Worm (Caenorhabditis elegans) whole organism, L4 larva: Measurements from ENCODE around the gene crn-5.

ENCODE experiments used
- D1046.2 ChIP-seq: fragments of 200-800 bp; sonication (Bioruptor generic); IDR thresholded peaks from 2 replicates; pipeline ENCODE4 v1.3.6; 2022; ENCODE audit warnings: missing genetic modification characterization, missing compliant biosample characterization
- F26F4.8 ChIP-seq: fragments of 200-800 bp; sonication (Bioruptor generic); conservative IDR thresholded peaks from 2 replicates; pipeline ENCODE4 v1.3.6; 2022; ENCODE audit warnings: missing genetic modification characterization, missing compliant biosample characterization
- attf-4 ChIP-seq: sonication (generic microtip); optimal IDR thresholded peaks from 3 replicates; lab custom pipeline; 2017; ENCODE audit warnings: missing biosample characterization, missing genetic modification characterization
- ceh-44 ChIP-seq: fragments of 200-800 bp; sonication (Bioruptor generic); IDR thresholded peaks from 2 replicates; pipeline ENCODE4 v1.3.6; 2022; ENCODE audit warnings: missing genetic modification reagents, missing genetic modification characterization, missing compliant biosample characterization
- ces-1 ChIP-seq: fragments of 150-350 bp; sonication (generic microtip); optimal IDR thresholded peaks from 4 replicates; lab custom pipeline; 2014; ENCODE audit warnings: missing biosample characterization, missing genetic modification reagents, missing genetic modification characterization
- cey-2 ChIP-seq: sonication (generic microtip); optimal IDR thresholded peaks from 3 replicates; lab custom pipeline; 2017; ENCODE audit warnings: missing genetic modification characterization, mild to moderate bottlenecking, missing compliant biosample characterization, antibody characterized with exemption, borderline replicate concordance; ENCODE audit not compliant: insufficient read depth
- daf-12 ChIP-seq: fragments of 150-350 bp; optimal IDR thresholded peaks from 2 replicates; lab custom pipeline; 2014; ENCODE audit warnings: missing biosample characterization, missing genetic modification reagents, missing genetic modification characterization
- daf-16 ChIP-seq, 3 experiments: sonication (generic microtip); optimal IDR thresholded peaks; 2 replicates each; lab custom pipeline; 2016 to 2017; ENCODE audit warnings: missing genetic modification characterization in 3 of 3, missing genetic modification reagents in 3 of 3, mild to moderate bottlenecking in 2 of 3, missing compliant biosample characterization in 2 of 3, missing biosample characterization in 1 of 3, moderate library complexity in 1 of 3
- duxl-1 ChIP-seq: sonication (generic microtip); optimal IDR thresholded peaks from 2 replicates; lab custom pipeline; 2016; ENCODE audit warnings: mild to moderate bottlenecking, missing genetic modification characterization, moderate library complexity, missing compliant biosample characterization; ENCODE audit not compliant: poor library complexity
- hlh-30 ChIP-seq: sonication (generic microtip); optimal IDR thresholded peaks from 2 replicates; lab custom pipeline; 2017; ENCODE audit warnings: antibody characterized with exemption, mild to moderate bottlenecking, missing genetic modification characterization, missing compliant biosample characterization; ENCODE audit not compliant: insufficient read depth
- lim-7 ChIP-seq: fragments of 200-800 bp; sonication (Bioruptor generic); IDR thresholded peaks from 2 replicates; pipeline ENCODE4 v1.3.6; 2022; ENCODE audit warnings: missing genetic modification characterization, missing compliant biosample characterization
- lin-38 ChIP-seq: fragments of 200-800 bp; sonication (Bioruptor generic); IDR thresholded peaks from 2 replicates; pipeline ENCODE4 v1.3.6; 2022; ENCODE audit warnings: missing genetic modification reagents, missing genetic modification characterization, missing compliant biosample characterization
- madf-5 ChIP-seq, 2 experiments: fragments of 200-800 bp; sonication (Bioruptor generic); IDR thresholded peaks; 2 replicates each; pipeline ENCODE4 v1.3.6; 2022; ENCODE audit warnings: missing compliant biosample characterization in 2 of 2, missing genetic modification characterization in 2 of 2
- nhr-48 ChIP-seq: sonication (generic microtip); optimal IDR thresholded peaks from 2 replicates; lab custom pipeline; 2016; ENCODE audit warnings: mild to moderate bottlenecking, missing genetic modification characterization, missing compliant biosample characterization
- pqm-1 ChIP-seq: sonication (generic microtip); optimal IDR thresholded peaks from 2 replicates; lab custom pipeline; 2017; ENCODE audit warnings: missing biosample characterization, missing genetic modification characterization
- rbr-2 ChIP-seq: sonication (generic microtip); optimal IDR thresholded peaks from 2 replicates; lab custom pipeline; 2016; ENCODE audit warnings: missing genotype, missing genetic modification characterization, missing compliant biosample characterization
- set-16 ChIP-seq: fragments of 200-800 bp; sonication (Bioruptor generic); IDR thresholded peaks from 2 replicates; pipeline ENCODE4 v1.3.6; 2022; ENCODE audit warnings: missing genetic modification reagents, missing genetic modification characterization, missing compliant biosample characterization
- snpc-1.2 ChIP-seq: fragments of 200-800 bp; sonication (Bioruptor generic); IDR thresholded peaks from 2 replicates; pipeline ENCODE4 v1.3.6; 2022; ENCODE audit warnings: missing genetic modification reagents, missing genetic modification characterization, missing compliant biosample characterization
- unc-62 ChIP-seq, 3 experiments: fragments of 150-350 bp in 1 of 3; sonication (generic microtip); optimal IDR thresholded peaks in 2 of 3; peaks in 1 of 3; 1 replicate in 1 of 3; 2 replicates in 2 of 3; lab custom pipeline; 2014 to 2017; ENCODE audit warnings: missing biosample characterization in 3 of 3, missing genetic modification characterization in 3 of 3, missing genetic modification reagents in 3 of 3, missing genotype in 1 of 3
- zag-1 ChIP-seq: fragments of 150-350 bp; optimal IDR thresholded peaks from 2 replicates; lab custom pipeline; 2014; ENCODE audit warnings: missing biosample characterization, missing genetic modification characterization
- zfp-3 ChIP-seq: fragments of 200-800 bp; sonication (Bioruptor generic); conservative IDR thresholded peaks from 2 replicates; pipeline ENCODE4 v1.3.6; 2022; ENCODE audit warnings: missing genetic modification reagents, missing genetic modification characterization, missing compliant biosample characterization
- zip-11 ChIP-seq: fragments of 200-800 bp; sonication (Bioruptor generic); IDR thresholded peaks from 2 replicates; pipeline ENCODE4 v1.3.6; 2022; ENCODE audit warnings: missing genetic modification characterization, missing compliant biosample characterization

The crn-5 gene

ce11 chrII:10627086-10627485, 34.5 kb downstream of the crn-5 start (continued):
- TF ChIP-seq cey-2 (tag; lab: Kevin White, UChicago) (no peak), zfp-3 (GFP tag; lab: Robert Waterston, UW) (no peak), F26F4.8 (GFP tag; lab: Robert Waterston, UW) (no peak), lin-38 (GFP tag; lab: Robert Waterston, UW) (no peak), duxl-1 (no peak), D1046.2 (GFP tag; lab: Robert Waterston, UW) (no peak), unc-62 (GFP tag; optimal IDR thresholded peaks at IDR 0.05 in 1 of 2; lab: Kevin White, UChicago) (no peak), unc-62 (tag; optimal IDR thresholded peaks at IDR 0.05; lab: Kevin White, UChicago) (no peak), nhr-48 (tag; lab: Kevin White, UChicago) (no peak), rbr-2 (tag; lab: Kevin White, UChicago) (no peak), ceh-44 (GFP tag; lab: Robert Waterston, UW) (no peak)

DNA sequence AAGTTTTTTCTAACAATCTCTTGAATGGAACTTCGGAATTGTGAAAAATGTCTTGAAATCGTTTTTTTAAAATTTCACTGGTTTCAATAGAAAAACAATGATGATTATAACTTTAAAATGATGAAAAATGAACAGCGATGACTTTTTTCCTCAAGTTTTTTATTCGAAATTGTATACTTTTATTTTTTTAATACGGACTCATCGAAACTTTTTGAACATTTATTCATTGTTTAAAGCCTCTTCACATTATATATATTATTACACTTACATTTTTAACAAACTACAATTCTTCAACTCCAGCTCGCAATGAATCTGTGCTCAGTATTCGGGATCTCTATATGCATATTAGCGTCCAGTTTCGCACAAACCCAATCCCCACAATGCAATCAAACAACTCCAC, 35.4 kb downstream of the crn-5 start, which contains the start of gene M28.8:
Gene M28.8, plus strand, starts transcription at position 301 of the 400 bp plus-strand sequence.
- TF ChIP-seq ces-1 (GFP tag; lab: Kevin White, UChicago) = no peak
- TF ChIP-seq daf-16 (GFP tag; optimal IDR thresholded peaks at IDR 0.05; lab: Kevin White, UChicago) = no peak
- no peak for TF ChIP-seq daf-16 (tag; optimal IDR thresholded peaks at IDR 0.05; lab: Kevin White, UChicago)
- TF ChIP-seq attf-4 (tag; lab: Kevin White, UChicago) = no peak
- TF ChIP-seq madf-5 (GFP tag; IDR thresholded peaks at IDR 0.05; lab: Robert Waterston, UW) = no peak
- no peak for TF ChIP-seq zag-1 (tag; lab: Kevin White, UChicago)
- no peak for TF ChIP-seq hlh-30 (tag; lab: Kevin White, UChicago)
- TF ChIP-seq daf-12 (tag; lab: Kevin White, UChicago) = no peak
- TF ChIP-seq, all 104 proteins: peak for 0

DNA sequence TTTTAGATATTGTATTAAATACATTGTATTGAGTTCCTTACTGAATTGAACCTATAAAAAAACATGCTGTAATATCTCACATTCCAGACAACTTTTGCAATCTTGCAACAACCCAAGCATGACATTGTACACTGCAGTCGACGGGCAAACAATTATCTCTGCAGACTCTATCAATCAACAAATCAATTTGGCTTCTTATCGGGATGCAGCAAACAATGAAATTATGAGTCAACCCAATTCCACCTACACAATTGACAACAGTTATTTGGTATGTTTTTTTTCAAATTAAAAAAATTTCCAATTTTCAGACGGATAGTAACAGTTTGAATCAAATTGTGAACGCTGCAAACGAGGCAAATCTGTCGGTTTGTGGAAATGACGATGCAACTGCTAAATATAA, 38.4 kb downstream of the crn-5 start:
- TF ChIP-seq lim-7 (no peak), snpc-1.2 (no peak), pqm-1 (tag; lab: Kevin White, UChicago) (peak; percentile 63)

ce11 chrII:10637681-10638080, 45.1 kb downstream of the crn-5 start:
- TF ChIP-seq set-16 = peak; percentile 80; the same call in 1 of the 2 replicates

- no peak for TF ChIP-seq zip-11 (GFP tag; lab: Robert Waterston, UW)
- TF ChIP-seq unc-62 (GFP tag; optimal IDR thresholded peaks at IDR 0.05 in 1 of 2; lab: Kevin White, UChicago) = peak in 1 of 2 experiments; percentile 40
- no peak for TF ChIP-seq unc-62 (tag; optimal IDR thresholded peaks at IDR 0.05; lab: Kevin White, UChicago)
- TF ChIP-seq, all 104 proteins: peak for 1
Observed at ce11 chrII:10639110-10639509, 46.6 kb downstream of the crn-5 start, which contains the start of gene M28.9. M28.9 (plus strand) TSS chrII:10639410.
